Worm (Caenorhabditis elegans) whole organism, L4/young adult: ENCODE data around the gene C47A10.16.

Experiments
- W03F9.2 ChIP-seq: fragments of 150-350 bp; optimal IDR thresholded peaks from 2 replicates; lab custom pipeline; 2014; ENCODE audit warnings: missing biosample characterization, missing genetic modification characterization
- dao-5 ChIP-seq: sonication (generic microtip); optimal IDR thresholded peaks from 2 replicates; lab custom pipeline; 2016; ENCODE audit warnings: missing genotype, missing genetic modification characterization, moderate library complexity, missing compliant biosample characterization

DNA sequence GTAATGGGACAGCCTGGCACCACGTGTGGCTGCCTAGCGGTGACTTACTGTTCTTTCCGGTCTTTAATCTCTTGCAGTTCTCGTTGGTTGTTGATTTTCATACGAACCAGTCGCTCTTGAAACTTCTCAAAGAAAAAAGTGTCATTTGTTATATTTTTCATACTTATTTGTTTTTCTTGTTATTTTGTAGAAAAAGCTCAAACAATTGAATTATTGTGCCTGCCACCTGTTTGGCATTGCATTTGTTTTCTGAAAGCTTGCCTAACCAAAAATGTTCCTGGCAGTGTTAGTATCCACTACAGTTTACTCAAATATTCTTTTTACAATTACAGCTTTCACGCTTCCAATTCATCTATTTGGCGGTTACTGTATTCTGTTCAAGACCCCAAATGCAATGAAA lies at the start of gene C47A10.16, which contains the start of gene srh-283:
- no peak for TF ChIP-seq dao-5 (tag; lab: Kevin White, UChicago)
- TF ChIP-seq W03F9.2 (tag; lab: Kevin White, UChicago), result no peak
